Fruit fly (Drosophila melanogaster): ENCODE data around the gene kmr.

DNA sequence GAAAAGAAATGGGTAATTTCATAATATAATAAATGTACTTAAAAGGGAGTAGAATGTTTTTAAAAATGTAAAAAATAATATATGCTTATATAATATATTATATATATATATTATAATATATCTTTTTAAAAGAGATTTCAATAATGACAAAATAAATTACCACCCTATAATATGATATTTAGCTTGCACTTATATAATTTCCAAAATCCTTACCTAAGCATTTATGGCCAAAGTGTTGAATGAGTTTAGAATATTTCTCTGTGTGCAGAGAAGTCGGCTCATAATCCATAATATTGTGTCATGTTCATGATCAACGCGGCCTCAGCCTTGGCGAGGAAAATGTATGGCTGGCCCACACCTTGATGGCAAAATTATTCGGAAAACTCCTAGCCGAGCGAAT, 73.2 kb downstream of the kmr start:
- TF ChIP-seq CG7101 (tag; optimal IDR thresholded peaks at IDR 0.05): no peak
- no peak for TF ChIP-seq Mnt (GFP tag; optimal IDR thresholded peaks at IDR 0.05)
- no peak for TF ChIP-seq bab1 (GFP tag; optimal IDR thresholded peaks at IDR 0.05)
- TF ChIP-seq Crg-1 (GFP tag; optimal IDR thresholded peaks at IDR 0.05): no peak
- TF ChIP-seq Clk (GFP tag; optimal IDR thresholded peaks at IDR 0.05): no peak
- TF ChIP-seq CG5204 (GFP tag; optimal IDR thresholded peaks at IDR 0.05): no peak
- TF ChIP-seq kay (GFP tag; ENCODE audit: borderline replicate concordance): no peak
- no peak for TF ChIP-seq toe (GFP tag; optimal IDR thresholded peaks at IDR 0.05)
- no peak for TF ChIP-seq CG33017 (tag; optimal IDR thresholded peaks at IDR 0.05)
- no peak for TF ChIP-seq CG12768 (GFP tag; optimal IDR thresholded peaks at IDR 0.05)

Measured in whole organism, adult.